Fruit fly (Drosophila melanogaster) whole organism, embryonic: ENCODE results near the gene CG7656.
A peak's percentile ranks its signal among the peaks of the same experiment; 100 is the strongest.

Experiments
- Atf3 ChIP-seq: fragments of 200-800 bp; sonication (Bioruptor generic); optimal IDR thresholded peaks from 3 replicates; lab custom pipeline; 2016; ENCODE audit warnings: missing biosample characterization, missing genetic modification characterization
- CG10654 ChIP-seq: fragments of 200-800 bp; sonication (Bioruptor generic); optimal IDR thresholded peaks from 2 replicates; lab custom pipeline; 2016; ENCODE audit warnings: missing biosample characterization, missing genetic modification characterization
- CG11723 ChIP-seq: fragments of 200-800 bp; sonication (Bioruptor generic); optimal IDR thresholded peaks from 2 replicates; lab custom pipeline; 2017; ENCODE audit warnings: missing biosample characterization, mild to moderate bottlenecking, missing genetic modification characterization
- CG15696 ChIP-seq: fragments of 200-800 bp; sonication (Bioruptor generic); optimal IDR thresholded peaks from 2 replicates; lab custom pipeline; 2019; ENCODE audit warnings: missing biosample characterization, mild to moderate bottlenecking, missing genetic modification characterization, moderate library complexity
- CG1603 ChIP-seq: fragments of 200-800 bp; sonication (Bioruptor generic); optimal IDR thresholded peaks from 2 replicates; lab custom pipeline; 2019; ENCODE audit warnings: missing biosample characterization, mild to moderate bottlenecking, missing genetic modification characterization, moderate library complexity
- CG1647 ChIP-seq: fragments of 200-800 bp; sonication (Bioruptor generic); optimal IDR thresholded peaks from 3 replicates; lab custom pipeline; 2016; ENCODE audit warnings: missing biosample characterization, missing genetic modification characterization
- CG16815 ChIP-seq: fragments of 200-800 bp; sonication (Bioruptor generic); optimal IDR thresholded peaks from 3 replicates; lab custom pipeline; 2017; ENCODE audit warnings: missing biosample characterization, mild to moderate bottlenecking, missing genetic modification characterization
- CG17186 ChIP-seq: fragments of 200-800 bp; sonication (Bioruptor generic); optimal IDR thresholded peaks from 3 replicates; lab custom pipeline; 2017; ENCODE audit warnings: missing biosample characterization, missing genetic modification reagents, missing genetic modification characterization
- CG17385 ChIP-seq: fragments of 200-800 bp; sonication (Bioruptor generic); optimal IDR thresholded peaks from 3 replicates; lab custom pipeline; 2018; ENCODE audit warnings: missing biosample characterization, mild to moderate bottlenecking, missing genetic modification characterization
- CG17612 ChIP-seq: fragments of 200-800 bp; sonication (Bioruptor generic); IDR thresholded peaks from 2 replicates; pipeline ENCODE4 v1.3.6; 2022; ENCODE audit warnings: missing biosample characterization, missing genetic modification characterization
- CG18619 ChIP-seq: fragments of 200-800 bp; sonication (Bioruptor generic); optimal IDR thresholded peaks from 3 replicates; lab custom pipeline; 2017; ENCODE audit warnings: missing biosample characterization, mild to moderate bottlenecking, missing genetic modification characterization
- CG2120 ChIP-seq: fragments of 200-800 bp; sonication (Bioruptor generic); optimal IDR thresholded peaks from 3 replicates; lab custom pipeline; 2016; ENCODE audit warnings: missing biosample characterization, missing genetic modification characterization
- CG2712 ChIP-seq: fragments of 200-800 bp; optimal IDR thresholded peaks from 3 replicates; lab custom pipeline; 2019; ENCODE audit warnings: missing biosample characterization, mild to moderate bottlenecking, missing genetic modification characterization, moderate library complexity
- CG30020 ChIP-seq: fragments of 200-800 bp; optimal IDR thresholded peaks from 2 replicates; lab custom pipeline; 2019; ENCODE audit warnings: missing biosample characterization, mild to moderate bottlenecking, missing genetic modification characterization, moderate library complexity
- CG32767 ChIP-seq: fragments of 200-800 bp; sonication (Bioruptor generic); IDR thresholded peaks from 2 replicates; pipeline ENCODE4 v1.3.6; 2022; ENCODE audit warnings: missing biosample characterization, missing genetic modification characterization
- CG33557 ChIP-seq: fragments of 200-800 bp; sonication (Bioruptor generic); optimal IDR thresholded peaks from 2 replicates; lab custom pipeline; 2019; ENCODE audit warnings: missing biosample characterization, mild to moderate bottlenecking, missing genetic modification characterization, moderate library complexity
- CG4328 ChIP-seq: fragments of 200-800 bp; sonication (Bioruptor generic); optimal IDR thresholded peaks from 3 replicates; lab custom pipeline; 2017; ENCODE audit warnings: missing biosample characterization, missing genetic modification reagents, missing genetic modification characterization
- CG4707 ChIP-seq: fragments of 200-800 bp; sonication (Bioruptor generic); optimal IDR thresholded peaks from 2 replicates; lab custom pipeline; 2018; ENCODE audit warnings: missing biosample characterization, mild to moderate bottlenecking, missing genetic modification characterization, moderate library complexity
- CG5180 ChIP-seq: fragments of 200-800 bp; sonication (Bioruptor generic); optimal IDR thresholded peaks from 3 replicates; lab custom pipeline; 2017; ENCODE audit warnings: missing biosample characterization, missing genetic modification characterization, mild to moderate bottlenecking, moderate library complexity, missing genetic modification reagents
- CG5245 ChIP-seq: fragments of 200-800 bp; sonication (Bioruptor generic); optimal IDR thresholded peaks from 3 replicates; lab custom pipeline; 2016; ENCODE audit warnings: missing biosample characterization, missing genetic modification characterization
- CG6854 ChIP-seq: fragments of 200-800 bp; sonication (Bioruptor generic); optimal IDR thresholded peaks from 3 replicates; lab custom pipeline; 2017; ENCODE audit warnings: missing biosample characterization, mild to moderate bottlenecking, missing genetic modification characterization
- CG7372 ChIP-seq: fragments of 200-800 bp; sonication (Bioruptor generic); IDR thresholded peaks from 2 replicates; pipeline ENCODE4 v1.3.6; 2022; ENCODE audit warnings: missing biosample characterization, missing genetic modification characterization
- CG8924 ChIP-seq: fragments of 200-800 bp; optimal IDR thresholded peaks from 3 replicates; lab custom pipeline; 2019; ENCODE audit warnings: missing biosample characterization, mild to moderate bottlenecking, missing genetic modification characterization, moderate library complexity
- CkIIα-i1 ChIP-seq: fragments of 200-800 bp; sonication (Bioruptor generic); IDR thresholded peaks from 2 replicates; pipeline ENCODE4 v1.3.6; 2022; ENCODE audit warnings: missing biosample characterization, missing genetic modification characterization
- Dll ChIP-seq: fragments of 200-800 bp; sonication (Bioruptor generic); IDR thresholded peaks from 4 replicates; pipeline ENCODE4 v1.3.6; 2022; ENCODE audit warnings: missing biosample characterization, missing genetic modification characterization; ENCODE audit not compliant: partially characterized antibody
- Fer3 ChIP-seq: fragments of 200-800 bp; sonication (Bioruptor generic); optimal IDR thresholded peaks from 2 replicates; lab custom pipeline; 2018; ENCODE audit warnings: missing biosample characterization, mild to moderate bottlenecking, missing genetic modification characterization, moderate library complexity
- Hey ChIP-seq: fragments of 200-800 bp; sonication (Bioruptor generic); optimal IDR thresholded peaks from 3 replicates; lab custom pipeline; 2018; ENCODE audit warnings: missing biosample characterization, mild to moderate bottlenecking, missing genetic modification characterization
- NfI ChIP-seq: fragments of 200-800 bp; sonication (Bioruptor generic); optimal IDR thresholded peaks from 3 replicates; lab custom pipeline; 2018; ENCODE audit warnings: missing biosample characterization, mild to moderate bottlenecking, missing genetic modification characterization, moderate library complexity
- Oli ChIP-seq: fragments of 200-800 bp; sonication (Bioruptor generic); optimal IDR thresholded peaks from 2 replicates; lab custom pipeline; 2018; ENCODE audit warnings: missing biosample characterization, mild to moderate bottlenecking, missing genetic modification characterization, moderate library complexity
- Trl ChIP-seq, 3 experiments: fragments of >200 bp in 2 of 3; fragments of 200-800 bp in 1 of 3; sonication (Bioruptor generic) in 1 of 3; optimal IDR thresholded peaks; 2 replicates in 1 of 3; 3 replicates in 2 of 3; lab custom pipeline; 2016 to 2017; ENCODE audit warnings: missing biosample characterization in 1 of 3, missing genetic modification characterization in 1 of 3
- bbx ChIP-seq: fragments of 200-800 bp; sonication (Bioruptor generic); IDR thresholded peaks from 2 replicates; pipeline ENCODE4 v1.3.6; 2022; ENCODE audit warnings: missing biosample characterization, missing genetic modification characterization; ENCODE audit not compliant: partially characterized antibody
- bowl ChIP-seq: fragments of 200-800 bp; sonication (Bioruptor generic); IDR thresholded peaks from 2 replicates; pipeline ENCODE4 v1.3.6; 2022; ENCODE audit warnings: missing biosample characterization, missing genetic modification characterization
- btn ChIP-seq: fragments of 200-800 bp; sonication (Bioruptor generic); optimal IDR thresholded peaks from 2 replicates; lab custom pipeline; 2016; ENCODE audit warnings: missing biosample characterization, missing genetic modification characterization
- corto ChIP-seq: fragments of 200-800 bp; sonication (Bioruptor generic); optimal IDR thresholded peaks from 2 replicates; lab custom pipeline; 2016; ENCODE audit warnings: missing biosample characterization, mild to moderate bottlenecking, missing genetic modification characterization, moderate library complexity
- crol ChIP-seq: fragments of 200-800 bp; sonication (Bioruptor generic); IDR thresholded peaks from 2 replicates; pipeline ENCODE4 v1.3.6; 2022; ENCODE audit warnings: missing biosample characterization, missing genetic modification characterization
- da ChIP-seq: fragments of 200-800 bp; sonication (Bioruptor generic); optimal IDR thresholded peaks from 2 replicates; lab custom pipeline; 2016; ENCODE audit warnings: missing biosample characterization, missing genetic modification characterization
- dati ChIP-seq: fragments of 200-800 bp; sonication (Bioruptor generic); IDR thresholded peaks from 2 replicates; pipeline ENCODE4 v1.3.6; 2022; ENCODE audit warnings: missing biosample characterization, missing genetic modification characterization
- eve ChIP-seq, 2 experiments: fragments of >200 bp; optimal IDR thresholded peaks; 2 replicates each; lab custom pipeline; 2017; ENCODE audit warnings: missing biosample characterization in 2 of 2, missing genetic modification characterization in 2 of 2
- fd64A ChIP-seq: fragments of 200-800 bp; sonication (Bioruptor generic); optimal IDR thresholded peaks from 3 replicates; lab custom pipeline; 2018; ENCODE audit warnings: missing biosample characterization, mild to moderate bottlenecking, missing genetic modification characterization
- gem ChIP-seq: fragments of 200-800 bp; sonication (Bioruptor generic); optimal IDR thresholded peaks from 2 replicates; lab custom pipeline; 2019; ENCODE audit warnings: missing biosample characterization, mild to moderate bottlenecking, missing genetic modification characterization, moderate library complexity
- inv ChIP-seq: fragments of 200-800 bp; sonication (Bioruptor generic); IDR thresholded peaks from 2 replicates; pipeline ENCODE4 v1.3.6; 2022; ENCODE audit warnings: missing biosample characterization, missing genetic modification characterization; ENCODE audit not compliant: partially characterized antibody
- ken ChIP-seq: fragments of 200-800 bp; sonication (Bioruptor generic); IDR thresholded peaks from 3 replicates; pipeline ENCODE4 v1.3.6; 2022; ENCODE audit warnings: missing biosample characterization, missing genetic modification characterization
- sens-2 ChIP-seq: fragments of 200-800 bp; sonication (Bioruptor generic); IDR thresholded peaks from 2 replicates; pipeline ENCODE4 v1.3.6; 2022; ENCODE audit warnings: missing biosample characterization, missing genetic modification characterization
- so ChIP-seq: fragments of 200-800 bp; sonication (Bioruptor generic); IDR thresholded peaks from 3 replicates; pipeline ENCODE4 v1.3.6; 2022; ENCODE audit warnings: missing biosample characterization, missing genetic modification characterization
- tio ChIP-seq: fragments of 200-800 bp; sonication (Bioruptor generic); optimal IDR thresholded peaks from 2 replicates; lab custom pipeline; 2017; ENCODE audit warnings: missing biosample characterization, missing genetic modification characterization, inconsistent platforms
- tll ChIP-seq, 2 experiments: fragments of 200-800 bp in 1 of 2; fragments of >200 bp in 1 of 2; sonication (Bioruptor generic) in 1 of 2; optimal IDR thresholded peaks; 2 replicates each; lab custom pipeline; 2017 to 2019; ENCODE audit warnings: missing biosample characterization in 2 of 2, missing genetic modification characterization in 2 of 2, mild to moderate bottlenecking in 1 of 2, moderate library complexity in 1 of 2
- ttk ChIP-seq: fragments of 200-800 bp; sonication (Bioruptor generic); IDR thresholded peaks from 2 replicates; pipeline ENCODE4 v2.1.2; 2022; ENCODE audit warnings: missing biosample characterization, missing genetic modification characterization
- wek ChIP-seq: fragments of 200-800 bp; sonication (Bioruptor generic); optimal IDR thresholded peaks from 3 replicates; lab custom pipeline; 2018; ENCODE audit warnings: missing biosample characterization, mild to moderate bottlenecking, missing genetic modification characterization, moderate library complexity
- zf30C ChIP-seq: fragments of 200-800 bp; sonication (Bioruptor generic); optimal IDR thresholded peaks from 3 replicates; lab custom pipeline; 2018; ENCODE audit warnings: missing biosample characterization, mild to moderate bottlenecking, missing genetic modification characterization

The CG7656 gene

dm6 chr3L:15592536-15593260 is 4.7 kb upstream of the CG7656 start (continued):
- no peak for TF ChIP-seq CG5245 (GFP tag; lab: Kevin White, UChicago)
- peak; percentile 69 for TF ChIP-seq CG2712
- peak; percentile 26 for TF ChIP-seq CG15696 (tag; lab: Kevin White, UChicago)
- TF ChIP-seq Dll (GFP tag; lab: Robert Waterston, UW): no peak
- peak; percentile 77 for TF ChIP-seq CG8924 (tag; lab: Kevin White, UChicago)
- TF ChIP-seq da (GFP tag; lab: Kevin White, UChicago): no peak
- no peak for TF ChIP-seq CG10654
- TF ChIP-seq sens-2 (GFP tag; lab: Robert Waterston, UW): no peak
- TF ChIP-seq CG17612 (GFP tag; lab: Robert Waterston, UW): no peak
- TF ChIP-seq CG16815 (GFP tag; lab: Kevin White, UChicago): no peak
- TF ChIP-seq corto (GFP tag; lab: Kevin White, UChicago): no peak
- TF ChIP-seq CG7372 (GFP tag; lab: Robert Waterston, UW): peak; percentile 58
- no peak for TF ChIP-seq CG11723
- TF ChIP-seq Trl (optimal IDR thresholded peaks at IDR 0.05; lab: Kevin White, UChicago): no peak
- TF ChIP-seq Trl (GFP tag; optimal IDR thresholded peaks at IDR 0.05; lab: Kevin White, UChicago): no peak
- TF ChIP-seq fd64A: peak; percentile 3
- TF ChIP-seq Atf3 (GFP tag; lab: Kevin White, UChicago): no peak
- peak; percentile 46 for TF ChIP-seq NfI (GFP tag; lab: Kevin White, UChicago)
- TF ChIP-seq bbx (GFP tag; lab: Robert Waterston, UW): no peak
- 0 out of 2 replicates have a peak, but pooled peaks have one; percentile 14 for TF ChIP-seq dati (GFP tag; lab: Robert Waterston, UW)
- TF ChIP-seq CG6854 (GFP tag; lab: Kevin White, UChicago): peak; percentile 17
- TF ChIP-seq tll (GFP tag; optimal IDR thresholded peaks at IDR 0.05; lab: Kevin White, UChicago): no peak
- no peak for TF ChIP-seq ken (GFP tag; lab: Robert Waterston, UW)
- TF ChIP-seq tio (GFP tag; lab: Kevin White, UChicago): peak; percentile 7
- peak; percentile 52 for TF ChIP-seq CG17385
- TF ChIP-seq btn (GFP tag; lab: Kevin White, UChicago): no peak
- 0 out of 2 replicates have a peak, but pooled peaks have one; percentile 9 for TF ChIP-seq ttk
- TF ChIP-seq CG32767 (GFP tag; lab: Robert Waterston, UW): 0 out of 2 replicates have a peak, but pooled peaks have one; percentile 47
- peak; percentile 85 for TF ChIP-seq gem (tag; lab: Kevin White, UChicago)
- TF ChIP-seq eve (GFP tag; optimal IDR thresholded peaks at IDR 0.05; lab: Kevin White, UChicago): no peak
- TF ChIP-seq CG33557 (GFP tag; lab: Kevin White, UChicago): no peak
- TF ChIP-seq CG2120: peak; percentile 25
- TF ChIP-seq CG5180 (GFP tag; lab: Kevin White, UChicago): no peak
- peak; percentile 68 for TF ChIP-seq CG18619 (GFP tag; lab: Kevin White, UChicago)
- TF ChIP-seq Hey (tag; lab: Kevin White, UChicago): no peak
- no peak for TF ChIP-seq CG1603 (tag; lab: Kevin White, UChicago)
- no peak for TF ChIP-seq crol (GFP tag; lab: Robert Waterston, UW)
- no peak for TF ChIP-seq CG4328 (GFP tag; lab: Kevin White, UChicago)
- TF ChIP-seq CG17186 (GFP tag; lab: Kevin White, UChicago): no peak
- TF ChIP-seq CkIIα-i1 (GFP tag; lab: Robert Waterston, UW): no peak
- no peak for TF ChIP-seq CG4707
- TF ChIP-seq Fer3: peak; percentile 64
- no peak for TF ChIP-seq CG1647 (GFP tag; lab: Kevin White, UChicago)
- peak; percentile 71 for TF ChIP-seq Oli (tag; lab: Kevin White, UChicago)
- TF ChIP-seq bowl: no peak
- no peak for TF ChIP-seq wek (GFP tag; lab: Kevin White, UChicago)
- no peak for TF ChIP-seq so (GFP tag; lab: Robert Waterston, UW)
- TF ChIP-seq zf30C (GFP tag; lab: Kevin White, UChicago): no peak
- no peak for TF ChIP-seq CG30020 (tag; lab: Kevin White, UChicago)
- no peak for TF ChIP-seq inv (GFP tag; lab: Robert Waterston, UW)
